Worm (Caenorhabditis elegans) whole organism, L2 larva: Measurements from ENCODE around the gene C01G10.5.
A peak's percentile ranks its signal among the peaks of the same experiment; 100 is the strongest.
"Not testable (repeated sequence)": the region's sequence is repeated elsewhere in the genome, so short reads cannot be mapped to it uniquely, and the experiment has no call there.

ENCODE experiments used
- F13H6.1 ChIP-seq: sonication (generic microtip); optimal IDR thresholded peaks from 2 replicates; lab custom pipeline; 2016; ENCODE audit warnings: missing genetic modification characterization, missing compliant biosample characterization
- R02D3.7 ChIP-seq: fragments of 150-350 bp; optimal IDR thresholded peaks from 2 replicates; lab custom pipeline; 2014; ENCODE audit warnings: missing biosample characterization, missing genetic modification characterization
- Y55F3AM.14 ChIP-seq: fragments of 200-800 bp; sonication (Bioruptor generic); optimal IDR thresholded peaks from 2 replicates; lab custom pipeline; 2018; ENCODE audit warnings: mild to moderate bottlenecking, missing genetic modification characterization, missing compliant biosample characterization
- ZK546.5 ChIP-seq: sonication (generic microtip); optimal IDR thresholded peaks from 2 replicates; lab custom pipeline; 2017; ENCODE audit warnings: missing biosample characterization, missing genetic modification characterization
- alr-1 ChIP-seq: fragments of 150-350 bp; optimal IDR thresholded peaks from 2 replicates; lab custom pipeline; 2014; ENCODE audit warnings: missing biosample characterization, missing genetic modification characterization
- aly-2 ChIP-seq: fragments of 150-350 bp; optimal IDR thresholded peaks from 2 replicates; lab custom pipeline; 2014; ENCODE audit warnings: missing biosample characterization, missing genetic modification characterization
- ama-1 ChIP-seq: fragments of 150-350 bp; optimal IDR thresholded peaks from 2 replicates; lab custom pipeline; 2018; ENCODE audit warnings: inconsistent platforms
- blmp-1 ChIP-seq: sonication (generic microtip); optimal IDR thresholded peaks from 2 replicates; lab custom pipeline; 2017; ENCODE audit warnings: missing genetic modification characterization, mild to moderate bottlenecking, missing compliant biosample characterization, antibody characterized with exemption, moderate library complexity; ENCODE audit not compliant: insufficient read depth
- dmd-4 ChIP-seq: sonication (generic microtip); optimal IDR thresholded peaks from 2 replicates; lab custom pipeline; 2017; ENCODE audit warnings: missing biosample characterization, missing genetic modification characterization
- egl-27 ChIP-seq: sonication (generic microtip); optimal IDR thresholded peaks from 3 replicates; lab custom pipeline; 2017; ENCODE audit warnings: missing biosample characterization, missing genetic modification reagents, missing genetic modification characterization
- elt-1 ChIP-seq: fragments of 150-350 bp; optimal IDR thresholded peaks from 2 replicates; lab custom pipeline; 2014; ENCODE audit warnings: missing biosample characterization, missing genetic modification characterization
- elt-3 ChIP-seq: sonication (generic microtip); optimal IDR thresholded peaks from 2 replicates; lab custom pipeline; 2017; ENCODE audit warnings: missing biosample characterization, missing genetic modification characterization
- fos-1 ChIP-seq: fragments of 150-350 bp; optimal IDR thresholded peaks from 2 replicates; lab custom pipeline; 2014; ENCODE audit warnings: missing biosample characterization, missing genetic modification characterization
- gmeb-1 ChIP-seq: fragments of 150-350 bp; optimal IDR thresholded peaks from 2 replicates; lab custom pipeline; 2014; ENCODE audit warnings: missing biosample characterization, missing genetic modification characterization
- lin-11 ChIP-seq: fragments of 150-350 bp; sonication (generic microtip); optimal IDR thresholded peaks from 2 replicates; lab custom pipeline; 2014; ENCODE audit warnings: missing biosample characterization, missing genetic modification characterization, inconsistent platforms, mixed read lengths
- lin-13 ChIP-seq: fragments of 150-350 bp; optimal IDR thresholded peaks from 2 replicates; lab custom pipeline; 2014; ENCODE audit warnings: missing biosample characterization, missing genetic modification reagents, missing genetic modification characterization
- lsy-2 ChIP-seq, 2 experiments: fragments of 150-350 bp in 1 of 2; sonication (generic microtip) in 1 of 2; optimal IDR thresholded peaks; 2 replicates each; lab custom pipeline; 2014 to 2017; ENCODE audit warnings: missing biosample characterization in 2 of 2, missing genetic modification characterization in 2 of 2
- mab-5 ChIP-seq: fragments of 150-350 bp; optimal IDR thresholded peaks from 2 replicates; lab custom pipeline; 2014; ENCODE audit warnings: missing biosample characterization, missing genetic modification characterization
- mdl-1 ChIP-seq, 2 experiments: fragments of 150-350 bp in 1 of 2; sonication (generic microtip) in 1 of 2; optimal IDR thresholded peaks; 2 replicates each; lab custom pipeline; 2017; ENCODE audit warnings: missing biosample characterization in 2 of 2, missing genetic modification characterization in 2 of 2
- nhr-12 ChIP-seq: fragments of 150-350 bp; optimal IDR thresholded peaks from 2 replicates; lab custom pipeline; 2014; ENCODE audit warnings: missing biosample characterization, missing genetic modification characterization
- nhr-129 ChIP-seq: fragments of 150-350 bp; optimal IDR thresholded peaks from 2 replicates; lab custom pipeline; 2014; ENCODE audit warnings: missing biosample characterization, missing genetic modification characterization
- nhr-21 ChIP-seq: fragments of 150-350 bp; optimal IDR thresholded peaks from 2 replicates; lab custom pipeline; 2014; ENCODE audit warnings: missing biosample characterization, missing genetic modification characterization
- nhr-23 ChIP-seq: fragments of 150-350 bp; optimal IDR thresholded peaks from 2 replicates; lab custom pipeline; 2014; ENCODE audit warnings: missing biosample characterization, missing genetic modification reagents, missing genetic modification characterization
- nhr-25 ChIP-seq: fragments of 150-350 bp; sonication (generic microtip); optimal IDR thresholded peaks from 3 replicates; lab custom pipeline; 2014; ENCODE audit warnings: missing biosample characterization, missing genetic modification characterization
- nhr-6 ChIP-seq: fragments of 150-350 bp; optimal IDR thresholded peaks from 2 replicates; lab custom pipeline; 2014; ENCODE audit warnings: missing biosample characterization, missing genetic modification characterization
- nhr-77 ChIP-seq: fragments of 150-350 bp; optimal IDR thresholded peaks from 2 replicates; lab custom pipeline; 2014; ENCODE audit warnings: missing biosample characterization, missing genetic modification characterization
- peb-1 ChIP-seq: fragments of 150-350 bp; optimal IDR thresholded peaks from 2 replicates; lab custom pipeline; 2014; ENCODE audit warnings: missing biosample characterization, missing genetic modification characterization
- sem-4 ChIP-seq: fragments of 150-350 bp; optimal IDR thresholded peaks from 2 replicates; lab custom pipeline; 2014; ENCODE audit warnings: missing biosample characterization, missing genetic modification reagents, missing genetic modification characterization
- skn-1 ChIP-seq: sonication (generic microtip); optimal IDR thresholded peaks from 2 replicates; lab custom pipeline; 2017; ENCODE audit warnings: missing biosample characterization, missing genetic modification characterization
- sma-3 ChIP-seq: sonication (generic microtip); optimal IDR thresholded peaks from 2 replicates; lab custom pipeline; 2016; ENCODE audit warnings: missing genetic modification reagents, missing genetic modification characterization, missing compliant biosample characterization
- unc-55 ChIP-seq: fragments of 150-350 bp; sonication (generic microtip); optimal IDR thresholded peaks from 3 replicates; lab custom pipeline; 2014; ENCODE audit warnings: missing biosample characterization, missing genetic modification reagents, missing genetic modification characterization
- zag-1 ChIP-seq: fragments of 150-350 bp; optimal IDR thresholded peaks from 2 replicates; lab custom pipeline; 2014; ENCODE audit warnings: missing biosample characterization, missing genetic modification characterization
- ztf-1 ChIP-seq: fragments of 200-800 bp; sonication (Bioruptor generic); conservative IDR thresholded peaks from 2 replicates; pipeline ENCODE4 v1.3.6; 2022; ENCODE audit warnings: missing genetic modification characterization, missing compliant biosample characterization

The C01G10.5 gene

DNA sequence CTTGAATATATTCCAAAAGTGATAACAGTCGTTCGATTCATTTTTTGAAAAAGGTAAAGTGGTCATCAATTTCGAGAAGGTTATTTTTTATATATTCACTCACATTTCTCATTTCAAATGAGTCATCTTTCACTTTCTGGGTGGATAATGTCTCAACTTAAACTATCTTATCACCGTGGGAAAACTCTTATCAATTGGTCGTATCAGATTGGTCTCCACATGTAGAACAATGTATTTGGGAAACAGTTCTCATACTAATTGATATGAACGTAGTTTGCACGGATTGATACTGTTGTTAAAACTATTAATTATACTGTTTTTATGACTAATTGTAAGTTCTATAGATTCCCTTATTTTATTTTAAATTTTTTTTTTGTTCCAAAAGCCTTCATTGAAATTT lies 44.5 kb upstream of the C01G10.5 start:
- peak; percentile 85 for TF ChIP-seq fos-1 (tag; lab: Kevin White, UChicago)
- TF ChIP-seq aly-2, result no peak
- no peak for TF ChIP-seq mdl-1 (tag; optimal IDR thresholded peaks at IDR 0.05; lab: Kevin White, UChicago)
- no peak for TF ChIP-seq nhr-12

ce11 chrV:15132423-15132822 lies 43.1 kb upstream of the C01G10.5 start, which contains the start of gene str-171:
TSS of gene str-171 (minus strand) at chrV:15132523.
- TF ChIP-seq peb-1 (tag; lab: Kevin White, UChicago) (no peak), nhr-129 (tag; lab: Kevin White, UChicago) (no peak), F13H6.1 (tag; lab: Kevin White, UChicago) (no peak), elt-1 (no peak), nhr-6 (no peak), blmp-1 (no peak), nhr-12 (no peak), nhr-23 (tag; lab: Kevin White, UChicago) (no peak), sem-4 (no peak), ZK546.5 (no peak), nhr-21 (no peak), skn-1 (tag; lab: Kevin White, UChicago) (no peak), mab-5 (tag; lab: Kevin White, UChicago) (no peak), dmd-4 (no peak), R02D3.7 (tag; lab: Kevin White, UChicago) (no peak), ama-1 (lab: Kevin White, UChicago) (no peak), lsy-2 (tag; optimal IDR thresholded peaks at IDR 0.05; lab: Kevin White, UChicago) (no peak), zag-1 (tag; lab: Kevin White, UChicago) (no peak), sma-3 (GFP tag; lab: Kevin White, UChicago) (no peak)

ce11 chrV:15127955-15128354 lies 38.6 kb upstream of the C01G10.5 start, which contains the start of gene srr-7:
TSS of gene srr-7 (plus strand) at chrV:15128255.
- TF ChIP-seq fos-1 (tag; lab: Kevin White, UChicago) (no peak), mdl-1 (tag; optimal IDR thresholded peaks at IDR 0.05; lab: Kevin White, UChicago) (no peak), alr-1 (tag; lab: Kevin White, UChicago) (no peak), sma-3 (GFP tag; lab: Kevin White, UChicago) (no peak), nhr-25 (tag; lab: Kevin White, UChicago) (no peak), gmeb-1 (tag; lab: Kevin White, UChicago) (no peak), nhr-77 (tag; lab: Kevin White, UChicago) (no peak), ztf-1 (GFP tag; lab: Robert Waterston, UW) (no peak), Y55F3AM.14 (GFP tag; lab: Kevin White, UChicago) (no peak), elt-3 (tag; lab: Kevin White, UChicago) (no peak), nhr-129 (tag; lab: Kevin White, UChicago) (no peak), lsy-2 (tag; optimal IDR thresholded peaks at IDR 0.05; lab: Kevin White, UChicago) (no peak), dmd-4 (no peak), nhr-12 (no peak), unc-55 (GFP tag; lab: Kevin White, UChicago) (no peak)
- TF ChIP-seq, all 48 proteins: peak for 0

DNA sequence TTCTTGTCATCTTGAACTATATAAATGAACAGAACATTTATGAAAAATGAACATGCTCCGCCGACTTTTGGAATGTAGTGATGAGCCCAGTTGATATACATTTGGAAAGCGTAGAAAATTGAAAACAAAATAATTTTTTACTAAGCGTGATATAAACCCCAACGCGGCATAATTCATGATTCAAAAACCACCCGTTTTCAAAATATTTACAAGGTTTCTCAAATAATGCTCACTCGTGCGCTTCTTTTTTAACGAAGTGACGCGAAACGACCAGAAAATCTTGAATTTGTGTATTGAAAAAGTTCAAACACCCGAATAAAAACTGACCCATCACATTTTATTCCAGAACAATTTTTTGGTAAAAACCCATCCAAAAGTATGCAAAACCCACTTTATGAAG lies 38.1 kb upstream of the C01G10.5 start, which contains the start of gene srj-27:
srj-27 (minus strand) TSS at position 101 of the 400 bp plus-strand sequence.
- TF ChIP-seq unc-55 (GFP tag; lab: Kevin White, UChicago), result no peak
- no peak for TF ChIP-seq mdl-1 (tag; optimal IDR thresholded peaks at IDR 0.05; lab: Kevin White, UChicago)
- TF ChIP-seq nhr-6, result no peak
- no peak for TF ChIP-seq elt-1
- TF ChIP-seq alr-1 (tag; lab: Kevin White, UChicago), result no peak
- no peak for TF ChIP-seq lin-13 (GFP tag; lab: Kevin White, UChicago)
- no peak for TF ChIP-seq Y55F3AM.14 (GFP tag; lab: Kevin White, UChicago)
- no peak for TF ChIP-seq egl-27 (tag; lab: Kevin White, UChicago)
- TF ChIP-seq sem-4, result no peak
- no peak for TF ChIP-seq lin-11 (tag; lab: Kevin White, UChicago)
- no peak for TF ChIP-seq nhr-23 (tag; lab: Kevin White, UChicago)
- TF ChIP-seq peb-1 (tag; lab: Kevin White, UChicago), result no peak
- TF ChIP-seq skn-1 (tag; lab: Kevin White, UChicago), result no peak

ce11 chrV:15125162-15125561 lies 35.8 kb upstream of the C01G10.5 start, which contains the start of gene ugt-30:
TSS of gene ugt-30 (minus strand) at chrV:15125262.
- not testable (repeated sequence) for TF ChIP-seq nhr-77 (tag; lab: Kevin White, UChicago); alr-1 (tag; lab: Kevin White, UChicago); mdl-1 (tag; optimal IDR thresholded peaks at IDR 0.05; lab: Kevin White, UChicago)
